Fruit fly (Drosophila melanogaster) whole organism, embryonic: Measurements from ENCODE around the gene Dpm3.
A peak's percentile ranks its signal among the peaks of the same experiment; 100 is the strongest.

Source experiments
- Adf1 ChIP-seq: fragments of 200-800 bp; sonication (Bioruptor generic); IDR thresholded peaks from 2 replicates; pipeline ENCODE4 v1.3.6; 2022; ENCODE audit warnings: missing biosample characterization, missing genetic modification characterization
- Antp ChIP-seq: fragments of 200-800 bp; sonication (Bioruptor generic); optimal IDR thresholded peaks from 3 replicates; lab custom pipeline; 2016; ENCODE audit warnings: missing biosample characterization, missing genetic modification characterization
- CG13775 ChIP-seq: fragments of 200-800 bp; sonication (Bioruptor generic); optimal IDR thresholded peaks from 3 replicates; lab custom pipeline; 2017; ENCODE audit warnings: missing biosample characterization, mild to moderate bottlenecking, missing genetic modification characterization
- CG14441 ChIP-seq: fragments of 200-800 bp; sonication (Bioruptor generic); IDR thresholded peaks from 2 replicates; pipeline ENCODE4 v1.3.6; 2022; ENCODE audit warnings: missing biosample characterization, missing genetic modification characterization
- CG15696 ChIP-seq: fragments of 200-800 bp; sonication (Bioruptor generic); optimal IDR thresholded peaks from 2 replicates; lab custom pipeline; 2019; ENCODE audit warnings: missing biosample characterization, mild to moderate bottlenecking, missing genetic modification characterization, moderate library complexity
- CG17612 ChIP-seq: fragments of 200-800 bp; sonication (Bioruptor generic); IDR thresholded peaks from 2 replicates; pipeline ENCODE4 v1.3.6; 2022; ENCODE audit warnings: missing biosample characterization, missing genetic modification characterization
- CG17829 ChIP-seq: fragments of 200-800 bp; optimal IDR thresholded peaks from 2 replicates; lab custom pipeline; 2019; ENCODE audit warnings: missing biosample characterization, mild to moderate bottlenecking, missing genetic modification characterization, moderate library complexity
- CG2199 ChIP-seq: fragments of 200-800 bp; sonication (Bioruptor generic); IDR thresholded peaks from 3 replicates; pipeline ENCODE4 v1.3.6; 2022; ENCODE audit warnings: missing biosample characterization, missing genetic modification characterization
- CG2875 ChIP-seq: fragments of 200-800 bp; sonication (Bioruptor generic); optimal IDR thresholded peaks from 2 replicates; lab custom pipeline; 2017; ENCODE audit warnings: missing biosample characterization, mild to moderate bottlenecking, missing genetic modification characterization, missing genetic modification reagents
- CG2889 ChIP-seq: fragments of 200-800 bp; sonication (Bioruptor generic); IDR thresholded peaks from 3 replicates; pipeline ENCODE4 v1.3.6; 2022; ENCODE audit warnings: missing biosample characterization, missing genetic modification characterization
- CG30403 ChIP-seq: fragments of 200-800 bp; sonication (Bioruptor generic); optimal IDR thresholded peaks from 3 replicates; lab custom pipeline; 2016; ENCODE audit warnings: missing biosample characterization, missing genetic modification characterization
- CG31365 ChIP-seq: fragments of 200-800 bp; sonication (Bioruptor generic); optimal IDR thresholded peaks from 2 replicates; lab custom pipeline; 2018; ENCODE audit warnings: missing biosample characterization, mild to moderate bottlenecking, missing genetic modification characterization
- CG31388 ChIP-seq: fragments of 200-800 bp; sonication (Bioruptor generic); optimal IDR thresholded peaks from 2 replicates; lab custom pipeline; 2016; ENCODE audit warnings: missing biosample characterization, missing genetic modification characterization
- CG33557 ChIP-seq: fragments of 200-800 bp; sonication (Bioruptor generic); optimal IDR thresholded peaks from 2 replicates; lab custom pipeline; 2019; ENCODE audit warnings: missing biosample characterization, mild to moderate bottlenecking, missing genetic modification characterization, moderate library complexity
- CG4854 ChIP-seq: fragments of 200-800 bp; sonication (Bioruptor generic); optimal IDR thresholded peaks from 2 replicates; lab custom pipeline; 2016; ENCODE audit warnings: missing biosample characterization, missing genetic modification characterization, inconsistent platforms
- CG6689 ChIP-seq: fragments of 200-800 bp; sonication (Bioruptor generic); IDR thresholded peaks from 2 replicates; pipeline ENCODE4 v1.3.6; 2022; ENCODE audit warnings: missing biosample characterization, missing genetic modification characterization
- CG6791 ChIP-seq: fragments of 200-800 bp; sonication (Bioruptor generic); IDR thresholded peaks from 3 replicates; pipeline ENCODE4 v1.3.6; 2022; ENCODE audit warnings: missing biosample characterization, missing genetic modification characterization; ENCODE audit not compliant: partially characterized antibody
- CG7786 ChIP-seq: fragments of 200-800 bp; sonication (Bioruptor generic); optimal IDR thresholded peaks from 2 replicates; lab custom pipeline; 2016; ENCODE audit warnings: missing biosample characterization, missing genetic modification characterization
- CG8290 ChIP-seq, 3 experiments: fragments of 200-800 bp; sonication (Bioruptor generic); optimal IDR thresholded peaks; 2 replicates each; lab custom pipeline; 2016 to 2019; ENCODE audit warnings: missing biosample characterization in 3 of 3, missing genetic modification characterization in 3 of 3, mild to moderate bottlenecking in 2 of 3, moderate library complexity in 1 of 3
- D19A ChIP-seq: fragments of 200-800 bp; optimal IDR thresholded peaks from 3 replicates; lab custom pipeline; 2019; ENCODE audit warnings: missing biosample characterization, mild to moderate bottlenecking, missing genetic modification characterization, moderate library complexity
- Dfd ChIP-seq, 2 experiments: fragments of >200 bp; optimal IDR thresholded peaks; 2 replicates each; lab custom pipeline; 2017; ENCODE audit warnings: missing biosample characterization in 2 of 2, missing genetic modification characterization in 2 of 2
- H2.0 ChIP-seq: fragments of 200-800 bp; sonication (Bioruptor generic); IDR thresholded peaks from 2 replicates; pipeline ENCODE4 v1.3.6; 2022; ENCODE audit warnings: missing biosample characterization, missing genetic modification characterization
- Hand ChIP-seq: fragments of 200-800 bp; sonication (Bioruptor generic); optimal IDR thresholded peaks from 2 replicates; lab custom pipeline; 2017; ENCODE audit warnings: mild to moderate bottlenecking, missing biosample characterization, missing genetic modification reagents, missing genetic modification characterization
- Hmx ChIP-seq: fragments of 200-800 bp; sonication (Bioruptor generic); optimal IDR thresholded peaks from 2 replicates; lab custom pipeline; 2016; ENCODE audit warnings: missing biosample characterization, missing genetic modification characterization
- Lhr ChIP-seq: fragments of 200-800 bp; sonication (Bioruptor generic); optimal IDR thresholded peaks from 3 replicates; lab custom pipeline; 2017; ENCODE audit warnings: mild to moderate bottlenecking, missing biosample characterization, missing genetic modification reagents, missing genetic modification characterization
- Lpt ChIP-seq: fragments of >200 bp; optimal IDR thresholded peaks from 2 replicates; lab custom pipeline; 2018; ENCODE audit warnings: missing biosample characterization, missing genetic modification characterization
- NK7.1 ChIP-seq: fragments of 200-800 bp; sonication (Bioruptor generic); optimal IDR thresholded peaks from 3 replicates; lab custom pipeline; 2016; ENCODE audit warnings: missing biosample characterization, missing genetic modification characterization
- Ptx1 ChIP-seq: fragments of 200-800 bp; sonication (Bioruptor generic); IDR thresholded peaks from 2 replicates; pipeline ENCODE4 v1.3.6; 2022; ENCODE audit warnings: missing biosample characterization, missing genetic modification characterization
- Side ChIP-seq: fragments of 200-800 bp; sonication (Bioruptor generic); optimal IDR thresholded peaks from 2 replicates; lab custom pipeline; 2016; ENCODE audit warnings: missing biosample characterization, missing genetic modification characterization
- Six4 ChIP-seq: fragments of 200-800 bp; sonication (Bioruptor generic); optimal IDR thresholded peaks from 2 replicates; lab custom pipeline; 2016; ENCODE audit warnings: missing biosample characterization, missing genetic modification characterization
- Tbp ChIP-seq: fragments of >200 bp; optimal IDR thresholded peaks from 2 replicates; lab custom pipeline; 2018; ENCODE audit warnings: missing biosample characterization, missing genetic modification characterization
- abd-A ChIP-seq: fragments of 200-800 bp; sonication (Bioruptor generic); optimal IDR thresholded peaks from 3 replicates; lab custom pipeline; 2019; ENCODE audit warnings: missing biosample characterization, mild to moderate bottlenecking, missing genetic modification characterization, moderate library complexity
- bigmax ChIP-seq: fragments of 200-800 bp; sonication (Bioruptor generic); optimal IDR thresholded peaks from 2 replicates; lab custom pipeline; 2018; ENCODE audit warnings: missing biosample characterization, mild to moderate bottlenecking, missing genetic modification characterization
- chinmo ChIP-seq: fragments of 200-800 bp; sonication (Bioruptor generic); IDR thresholded peaks from 4 replicates; pipeline ENCODE4 v1.3.6; 2022; ENCODE audit warnings: missing biosample characterization, missing genetic modification characterization; ENCODE audit not compliant: partially characterized antibody
- chn ChIP-seq: fragments of 200-800 bp; sonication (Bioruptor generic); optimal IDR thresholded peaks from 2 replicates; lab custom pipeline; 2016; ENCODE audit warnings: missing biosample characterization, missing genetic modification characterization
- croc ChIP-seq: fragments of 200-800 bp; sonication (Bioruptor generic); conservative IDR thresholded peaks from 3 replicates; pipeline ENCODE4 v1.3.6; 2022; ENCODE audit warnings: missing biosample characterization, missing genetic modification characterization
- dpn ChIP-seq, 2 experiments: fragments of 200-800 bp; sonication (Bioruptor generic); optimal IDR thresholded peaks; 3 replicates each; lab custom pipeline; 2016; ENCODE audit warnings: missing biosample characterization in 2 of 2, missing genetic modification characterization in 2 of 2
- dysf ChIP-seq: fragments of 200-800 bp; sonication (Bioruptor generic); IDR thresholded peaks from 3 replicates; pipeline ENCODE4 v1.3.6; 2022; ENCODE audit warnings: missing biosample characterization, missing genetic modification characterization
- ems ChIP-seq: fragments of 200-800 bp; sonication (Bioruptor generic); optimal IDR thresholded peaks from 3 replicates; lab custom pipeline; 2016; ENCODE audit warnings: missing biosample characterization, missing genetic modification characterization
- en ChIP-seq: fragments of 200-800 bp; sonication (Bioruptor generic); optimal IDR thresholded peaks from 2 replicates; lab custom pipeline; 2016; ENCODE audit warnings: missing biosample characterization, missing genetic modification characterization
- fu2 ChIP-seq: fragments of 200-800 bp; sonication (Bioruptor generic); optimal IDR thresholded peaks from 2 replicates; lab custom pipeline; 2016; ENCODE audit warnings: missing biosample characterization, missing genetic modification characterization
- oc ChIP-seq: fragments of 200-800 bp; sonication (Bioruptor generic); optimal IDR thresholded peaks from 2 replicates; lab custom pipeline; 2018; ENCODE audit warnings: missing biosample characterization, mild to moderate bottlenecking, missing genetic modification characterization, moderate library complexity
- rib ChIP-seq: fragments of 200-800 bp; sonication (Bioruptor generic); IDR thresholded peaks from 2 replicates; pipeline ENCODE4 v1.3.6; 2022; ENCODE audit warnings: missing biosample characterization, missing genetic modification characterization
- run ChIP-seq: fragments of 200-800 bp; sonication (Bioruptor generic); optimal IDR thresholded peaks from 3 replicates; lab custom pipeline; 2018; ENCODE audit warnings: missing biosample characterization, mild to moderate bottlenecking, missing genetic modification characterization
- sens ChIP-seq: fragments of 200-800 bp; sonication (Bioruptor generic); peaks from one replicate; lab custom pipeline; 2016; ENCODE audit warnings: missing biosample characterization, missing genetic modification characterization
- sens-2 ChIP-seq: fragments of 200-800 bp; sonication (Bioruptor generic); IDR thresholded peaks from 2 replicates; pipeline ENCODE4 v1.3.6; 2022; ENCODE audit warnings: missing biosample characterization, missing genetic modification characterization
- stwl ChIP-seq: fragments of 200-800 bp; sonication (Bioruptor generic); optimal IDR thresholded peaks from 3 replicates; lab custom pipeline; 2018; ENCODE audit warnings: missing biosample characterization, mild to moderate bottlenecking, missing genetic modification characterization, moderate library complexity
- twi ChIP-seq: fragments of 200-800 bp; optimal IDR thresholded peaks from 2 replicates; lab custom pipeline; 2019; ENCODE audit warnings: missing biosample characterization, mild to moderate bottlenecking, missing genetic modification characterization, moderate library complexity
- unc-4 ChIP-seq: fragments of 200-800 bp; sonication (Bioruptor generic); IDR thresholded peaks from 2 replicates; pipeline ENCODE4 v1.3.6; 2022; ENCODE audit warnings: missing biosample characterization, missing genetic modification characterization; ENCODE audit not compliant: partially characterized antibody
- zfh1 ChIP-seq: fragments of 200-800 bp; sonication (Bioruptor generic); IDR thresholded peaks from 3 replicates; pipeline ENCODE4 v1.3.6; 2022; ENCODE audit warnings: missing biosample characterization, missing genetic modification characterization
- zfh2 ChIP-seq: fragments of 200-800 bp; sonication (Bioruptor generic); optimal IDR thresholded peaks from 2 replicates; lab custom pipeline; 2016; ENCODE audit warnings: missing biosample characterization, missing genetic modification characterization

The Dpm3 gene

dm6 chr3R:13404841-13405441 lies 2.1 kb upstream of the Dpm3 start, which contains the start of gene yellow-e3:
yellow-e3 (minus strand) TSS chr3R:13404870.
- TF ChIP-seq CG30403 (GFP tag; lab: Kevin White, UChicago): peak; percentile 16
- TF ChIP-seq Six4: no peak
- no peak for TF ChIP-seq CG2199 (GFP tag; lab: Robert Waterston, UW)
- no peak for TF ChIP-seq CG6689 (GFP tag; lab: Robert Waterston, UW)
- TF ChIP-seq twi (tag; lab: Kevin White, UChicago): peak; percentile 25
- TF ChIP-seq Hmx (GFP tag; lab: Kevin White, UChicago): no peak
- no peak for TF ChIP-seq sens-2 (GFP tag; lab: Robert Waterston, UW)
- TF ChIP-seq Adf1: no peak
- no peak for TF ChIP-seq CG4854 (GFP tag; lab: Kevin White, UChicago)
- TF ChIP-seq NK7.1 (GFP tag; lab: Kevin White, UChicago): no peak
- TF ChIP-seq dpn (GFP tag; optimal IDR thresholded peaks at IDR 0.05; lab: Kevin White, UChicago): no peak
- TF ChIP-seq bigmax (GFP tag; lab: Kevin White, UChicago): no peak
- TF ChIP-seq CG13775 (GFP tag; lab: Kevin White, UChicago): peak; percentile 30
- no peak for TF ChIP-seq CG17612
- TF ChIP-seq Tbp (GFP tag; lab: Kevin White, UChicago): no peak
- peak; percentile 90 for TF ChIP-seq CG15696 (tag; lab: Kevin White, UChicago)
- no peak for TF ChIP-seq Ptx1 (GFP tag; lab: Robert Waterston, UW)
- TF ChIP-seq CG2875 (GFP tag; lab: Kevin White, UChicago): no peak
- no peak for TF ChIP-seq chinmo
- peak; percentile 59 for TF ChIP-seq D19A (tag; lab: Kevin White, UChicago)
- TF ChIP-seq CG14441 (GFP tag; lab: Robert Waterston, UW): no peak
- no peak for TF ChIP-seq fu2 (GFP tag; lab: Kevin White, UChicago)
- no peak for TF ChIP-seq Lpt
- no peak for TF ChIP-seq H2.0 (GFP tag; lab: Robert Waterston, UW)
- no peak for TF ChIP-seq unc-4
- no peak for TF ChIP-seq Lhr (GFP tag; lab: Kevin White, UChicago)
- TF ChIP-seq CG17829 (tag; lab: Kevin White, UChicago): peak; percentile 58
- TF ChIP-seq CG7786 (GFP tag; lab: Kevin White, UChicago): no peak
- no peak for TF ChIP-seq Side
- no peak for TF ChIP-seq run
- no peak for TF ChIP-seq zfh2
- peak; percentile 64; the same call in 2 of the 3 replicates for TF ChIP-seq zfh1 (GFP tag; lab: Robert Waterston, UW)
- no peak for TF ChIP-seq ems (GFP tag; lab: Kevin White, UChicago)
- no peak for TF ChIP-seq CG6791
- TF ChIP-seq sens (GFP tag; lab: Kevin White, UChicago): peak; percentile 61
- no peak for TF ChIP-seq CG2889 (GFP tag; lab: Robert Waterston, UW)
- TF ChIP-seq CG33557 (GFP tag; lab: Kevin White, UChicago): peak; percentile 81
- no peak for TF ChIP-seq dysf (GFP tag; lab: Robert Waterston, UW)
- no peak for TF ChIP-seq CG31388 (GFP tag; lab: Kevin White, UChicago)
- TF ChIP-seq rib (GFP tag; lab: Robert Waterston, UW): no peak
- no peak for TF ChIP-seq abd-A (tag; lab: Kevin White, UChicago)
- no peak for TF ChIP-seq Antp
- no peak for TF ChIP-seq Hand (GFP tag; lab: Kevin White, UChicago)
- TF ChIP-seq Dfd (GFP tag; optimal IDR thresholded peaks at IDR 0.05; lab: Kevin White, UChicago): no peak
- TF ChIP-seq CG31365 (tag; lab: Kevin White, UChicago): no peak
- no peak for TF ChIP-seq chn (GFP tag; lab: Kevin White, UChicago)
- peak; percentile 11 for TF ChIP-seq stwl
- TF ChIP-seq croc (GFP tag; lab: Robert Waterston, UW): 0 out of 3 replicates have a peak, but pooled peaks have one; percentile 23
- no peak for TF ChIP-seq oc (tag; lab: Kevin White, UChicago)
- TF ChIP-seq CG8290 (GFP tag; optimal IDR thresholded peaks at IDR 0.05; lab: Kevin White, UChicago): no peak
- no peak for TF ChIP-seq CG8290 (tag; optimal IDR thresholded peaks at IDR 0.05; lab: Kevin White, UChicago)
- TF ChIP-seq en (GFP tag; lab: Kevin White, UChicago): no peak
